Worm (Caenorhabditis elegans) whole organism, L1 larva: ENCODE measurements around the gene frpr-19.

Source experiments
- ceh-82 ChIP-seq, 3 experiments: fragments of 150-350 bp in 1 of 3; sonication (generic microtip) in 2 of 3; optimal IDR thresholded peaks; 2 replicates each; lab custom pipeline; 2014 to 2017; ENCODE audit warnings: missing biosample characterization in 3 of 3, missing genetic modification characterization in 3 of 3
- ces-1 ChIP-seq: fragments of 150-350 bp; optimal IDR thresholded peaks from 2 replicates; lab custom pipeline; 2014; ENCODE audit warnings: missing biosample characterization, missing genetic modification reagents, missing genetic modification characterization
- elt-2 ChIP-seq: sonication (generic microtip); optimal IDR thresholded peaks from 2 replicates; lab custom pipeline; 2016; ENCODE audit warnings: missing genetic modification characterization, mild to moderate bottlenecking, inconsistent platforms, missing compliant biosample characterization, missing genetic modification reagents
- lin-15B ChIP-seq: fragments of 150-350 bp; sonication (generic microtip); optimal IDR thresholded peaks from 3 replicates; lab custom pipeline; 2014; ENCODE audit warnings: missing biosample characterization, missing genetic modification characterization
- lir-3 ChIP-seq: sonication (generic microtip); optimal IDR thresholded peaks from 2 replicates; lab custom pipeline; 2016; ENCODE audit warnings: mild to moderate bottlenecking, missing genetic modification characterization, moderate library complexity, missing compliant biosample characterization; ENCODE audit not compliant: poor library complexity
- lsy-2 ChIP-seq, 2 experiments: fragments of 150-350 bp; optimal IDR thresholded peaks; 2 replicates each; lab custom pipeline; 2014; ENCODE audit warnings: missing biosample characterization in 2 of 2, missing genetic modification characterization in 2 of 2
- nhr-11 ChIP-seq: fragments of 150-350 bp; optimal IDR thresholded peaks from 2 replicates; lab custom pipeline; 2014; ENCODE audit warnings: missing biosample characterization, missing genetic modification characterization
- nhr-12 ChIP-seq: sonication (generic microtip); optimal IDR thresholded peaks from 2 replicates; lab custom pipeline; 2017; ENCODE audit warnings: missing biosample characterization, missing genetic modification characterization
- nhr-77 ChIP-seq: fragments of 150-350 bp; optimal IDR thresholded peaks from 2 replicates; lab custom pipeline; 2014; ENCODE audit warnings: missing biosample characterization, missing genetic modification characterization
- nhr-90 ChIP-seq: sonication (generic microtip); optimal IDR thresholded peaks from 2 replicates; lab custom pipeline; 2016; ENCODE audit warnings: mild to moderate bottlenecking, missing genetic modification characterization, missing compliant biosample characterization; ENCODE audit not compliant: poor library complexity
- xbp-1 ChIP-seq: sonication (generic microtip); optimal IDR thresholded peaks from 2 replicates; lab custom pipeline; 2016; ENCODE audit warnings: missing genetic modification characterization, missing compliant biosample characterization

ce11 chrIV:1813869-1814268 lies 32.4 kb upstream of the frpr-19 start:
- TF ChIP-seq lin-15B (no peak), ceh-82 (tag; optimal IDR thresholded peaks at IDR 0.05; lab: Kevin White, UChicago) (no peak), nhr-12 (tag; lab: Kevin White, UChicago) (no peak), xbp-1 (tag; lab: Kevin White, UChicago) (no peak), nhr-90 (tag; lab: Kevin White, UChicago) (no peak), elt-2 (tag; lab: Kevin White, UChicago) (no peak), nhr-11 (tag; lab: Kevin White, UChicago) (no peak), lir-3 (no peak), lsy-2 (tag; optimal IDR thresholded peaks at IDR 0.05; lab: Kevin White, UChicago) (no peak), nhr-77 (tag; lab: Kevin White, UChicago) (no peak), ces-1 (GFP tag; lab: Kevin White, UChicago) (no peak)
